Worm (Caenorhabditis elegans): Measurements from ENCODE around the gene nhr-186.

- TF ChIP-seq alr-1 (tag; optimal IDR thresholded peaks at IDR 0.05; ENCODE audit: borderline replicate concordance) = no peak
- no peak for TF ChIP-seq pqm-1 (tag; optimal IDR thresholded peaks at IDR 0.05)
- TF ChIP-seq jun-1 (tag; optimal IDR thresholded peaks at IDR 0.05) = no peak
- TF ChIP-seq skn-1 (tag; optimal IDR thresholded peaks at IDR 0.05) = no peak
Measured at ce11 chrV:3903424-3903823, 48.7 kb upstream of the nhr-186 start.

Measured in whole organism, L1 larva.